Worm (Caenorhabditis elegans) whole organism, early embryonic: Measurements from ENCODE around the gene str-10.

Experiments used
- B0310.2 ChIP-seq: sonication (generic microtip); optimal IDR thresholded peaks from 2 replicates; lab custom pipeline; 2016; ENCODE audit warnings: mild to moderate bottlenecking, missing genetic modification characterization, missing compliant biosample characterization
- F13C5.2 ChIP-seq: sonication (generic microtip); optimal IDR thresholded peaks from 2 replicates; lab custom pipeline; 2017; ENCODE audit warnings: mild to moderate bottlenecking, missing genetic modification characterization, inconsistent platforms, missing compliant biosample characterization
- aly-1 ChIP-seq: sonication (generic microtip); optimal IDR thresholded peaks from 2 replicates; lab custom pipeline; 2016; ENCODE audit warnings: missing genetic modification characterization, missing compliant biosample characterization
- ama-1 ChIP-seq: fragments of 150-350 bp; optimal IDR thresholded peaks from 2 replicates; lab custom pipeline; 2014
- ceh-13 ChIP-seq: fragments of 200-800 bp; sonication (Bioruptor generic); optimal IDR thresholded peaks from 2 replicates; lab custom pipeline; 2018; ENCODE audit warnings: mild to moderate bottlenecking, missing genetic modification characterization, missing compliant biosample characterization
- ceh-36 ChIP-seq: sonication (generic microtip); optimal IDR thresholded peaks from 2 replicates; lab custom pipeline; 2016; ENCODE audit warnings: missing genetic modification characterization, inconsistent platforms, missing compliant biosample characterization
- ets-7 ChIP-seq: sonication (generic microtip); optimal IDR thresholded peaks from 2 replicates; lab custom pipeline; 2016; ENCODE audit warnings: missing genotype, missing genetic modification characterization, missing compliant biosample characterization
- flt-1 ChIP-seq: fragments of 200-800 bp; sonication (Bioruptor generic); IDR thresholded peaks from 2 replicates; pipeline ENCODE4 v1.3.6; 2022; ENCODE audit warnings: missing genetic modification characterization, missing compliant biosample characterization
- hmbx-1 ChIP-seq: sonication (generic microtip); optimal IDR thresholded peaks from 2 replicates; lab custom pipeline; 2016; ENCODE audit warnings: mild to moderate bottlenecking, missing genetic modification characterization, missing compliant biosample characterization
- hmg-4 ChIP-seq: fragments of 200-800 bp; sonication (Bioruptor generic); optimal IDR thresholded peaks from 2 replicates; lab custom pipeline; 2018; ENCODE audit warnings: mild to moderate bottlenecking, missing genetic modification characterization, missing compliant biosample characterization
- hnd-1 ChIP-seq: sonication (generic microtip); optimal IDR thresholded peaks from 2 replicates; lab custom pipeline; 2016; ENCODE audit warnings: missing genetic modification characterization, missing compliant biosample characterization
- pes-1 ChIP-seq: fragments of 200-800 bp; sonication (Bioruptor generic); IDR thresholded peaks from 2 replicates; pipeline ENCODE4 v1.3.6; 2022; ENCODE audit warnings: missing genetic modification reagents, missing genetic modification characterization, missing compliant biosample characterization
- scrt-1 ChIP-seq: fragments of 200-800 bp; sonication (Bioruptor generic); IDR thresholded peaks from 2 replicates; pipeline ENCODE4 v1.3.6; 2022; ENCODE audit warnings: missing genetic modification characterization, missing compliant biosample characterization
- sea-1 ChIP-seq: fragments of 200-800 bp; sonication (Bioruptor generic); conservative IDR thresholded peaks from 2 replicates; pipeline ENCODE4 v1.3.6; 2022; ENCODE audit warnings: missing genetic modification characterization, missing compliant biosample characterization
- tbx-11 ChIP-seq: fragments of 200-800 bp; sonication (Bioruptor generic); IDR thresholded peaks from 2 replicates; pipeline ENCODE4 v1.3.6; 2022; ENCODE audit warnings: missing genetic modification characterization, missing compliant biosample characterization
- tbx-37 ChIP-seq: fragments of 200-800 bp; sonication (Bioruptor generic); conservative IDR thresholded peaks from 2 replicates; pipeline ENCODE4 v1.3.6; 2022; ENCODE audit warnings: missing genetic modification reagents, missing genetic modification characterization, missing compliant biosample characterization
- tra-4 ChIP-seq: sonication (generic microtip); optimal IDR thresholded peaks from 2 replicates; lab custom pipeline; 2017; ENCODE audit warnings: missing genetic modification characterization, missing compliant biosample characterization

str-10 gene

DNA sequence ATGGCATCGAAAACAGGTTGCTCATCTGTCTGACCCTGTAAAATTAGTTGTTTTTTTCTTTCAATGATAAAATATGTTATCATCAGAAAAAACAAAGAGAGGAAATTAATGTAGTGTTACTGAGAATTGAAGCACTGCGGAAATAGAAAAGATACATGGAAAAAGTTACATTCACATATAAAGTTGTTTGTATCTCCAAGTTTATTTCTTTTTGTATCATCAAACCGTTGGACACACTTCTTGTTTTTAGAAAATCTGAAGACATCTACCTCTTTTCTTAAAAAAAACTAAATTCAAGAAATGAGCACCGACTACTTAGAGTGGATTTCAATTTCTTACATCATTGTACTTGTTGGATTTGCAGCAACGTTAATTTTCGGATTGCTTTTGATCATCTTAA lies at the start of gene str-10:
str-10 (plus strand) TSS at position 301 of the 400 bp plus-strand sequence.
- TF ChIP-seq B0310.2 (no peak), flt-1 (GFP tag; lab: Robert Waterston, UW) (no peak), hmbx-1 (no peak), pes-1 (no peak), tbx-11 (no peak), hnd-1 (no peak), ama-1 (lab: Kevin White, UChicago) (no peak), ceh-36 (tag; lab: Kevin White, UChicago) (no peak), scrt-1 (GFP tag; lab: Robert Waterston, UW) (no peak), ets-7 (tag; lab: Kevin White, UChicago) (no peak), aly-1 (no peak)

DNA sequence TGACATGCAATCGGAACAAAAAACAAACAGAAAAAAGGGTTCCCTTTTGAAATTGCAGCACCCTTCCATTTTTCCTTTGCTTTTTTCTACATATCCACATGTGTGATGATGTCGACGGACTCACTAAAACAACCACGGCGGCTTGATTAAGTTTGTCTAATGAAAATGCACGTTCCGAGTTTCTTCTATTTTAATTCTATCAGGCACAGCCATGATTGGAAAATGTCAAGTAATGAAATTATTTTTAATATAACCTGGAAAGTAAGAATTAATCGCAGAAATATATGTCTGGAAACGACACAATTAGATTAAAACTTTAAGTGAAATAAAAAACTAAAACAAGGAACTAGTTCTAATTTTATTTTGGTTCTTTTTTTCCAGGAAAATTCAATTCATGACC lies 48.6 kb upstream of the str-10 start:
- TF ChIP-seq hmbx-1 (no peak), sea-1 (GFP tag; lab: Robert Waterston, UW) (no peak), aly-1 (no peak), pes-1 (no peak), F13C5.2 (no peak), ceh-36 (tag; lab: Kevin White, UChicago) (no peak), tra-4 (tag; lab: Kevin White, UChicago) (no peak), B0310.2 (no peak), tbx-37 (GFP tag; lab: Robert Waterston, UW) (no peak), tbx-11 (no peak), ceh-13 (GFP tag; lab: Kevin White, UChicago) (no peak), scrt-1 (GFP tag; lab: Robert Waterston, UW) (no peak), hmg-4 (GFP tag; lab: Kevin White, UChicago) (no peak), flt-1 (GFP tag; lab: Robert Waterston, UW) (no peak), ets-7 (tag; lab: Kevin White, UChicago) (no peak), ama-1 (lab: Kevin White, UChicago) (no peak), hnd-1 (no peak)

DNA sequence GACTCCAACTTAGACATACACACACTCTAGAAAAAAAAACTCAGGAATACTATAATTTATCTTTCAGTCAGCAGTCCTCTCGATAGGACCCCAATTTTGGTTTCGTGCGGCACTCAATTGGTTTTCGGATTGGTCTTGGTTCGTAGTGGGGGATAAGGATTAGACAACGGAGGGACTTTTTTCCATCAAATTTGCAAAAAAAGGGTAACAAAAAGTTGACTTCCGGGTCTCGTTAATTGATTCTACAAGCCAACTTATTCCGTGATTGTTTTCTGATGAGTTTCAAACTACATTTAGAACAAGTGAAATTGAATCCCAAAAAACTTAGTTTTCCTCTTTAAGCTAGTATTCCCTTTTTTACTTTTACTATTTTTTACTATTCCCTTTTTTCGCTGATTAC lies 48.1 kb upstream of the str-10 start:
- TF ChIP-seq hmbx-1 = no peak
- no peak for TF ChIP-seq ama-1 (lab: Kevin White, UChicago)
- TF ChIP-seq ceh-36 (tag; lab: Kevin White, UChicago) = no peak
- no peak for TF ChIP-seq B0310.2
- no peak for TF ChIP-seq hnd-1
- no peak for TF ChIP-seq hmg-4 (GFP tag; lab: Kevin White, UChicago)
- no peak for TF ChIP-seq aly-1
- TF ChIP-seq F13C5.2 = no peak
- no peak for TF ChIP-seq tra-4 (tag; lab: Kevin White, UChicago)
- no peak for TF ChIP-seq sea-1 (GFP tag; lab: Robert Waterston, UW)
- no peak for TF ChIP-seq flt-1 (GFP tag; lab: Robert Waterston, UW)

DNA sequence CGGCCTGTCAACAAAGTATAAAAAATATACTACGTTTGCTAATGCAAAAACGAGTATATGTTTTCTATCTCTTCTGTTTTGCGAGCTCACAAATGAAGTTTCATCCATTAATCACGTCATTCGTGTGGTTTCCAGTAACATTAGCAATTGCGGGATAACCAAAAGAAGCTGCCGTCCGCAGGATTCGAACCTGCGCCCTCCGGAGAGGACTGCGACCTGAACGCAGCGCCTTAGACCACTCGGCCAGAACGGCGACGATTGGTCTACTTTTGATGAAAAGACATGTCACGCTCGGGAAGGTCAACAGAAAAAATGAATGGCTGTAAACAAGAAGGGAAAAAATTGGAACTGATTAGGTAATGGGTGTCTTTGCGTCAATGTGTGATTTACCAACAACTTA lies 43.6 kb upstream of the str-10 start:
- TF ChIP-seq flt-1 (GFP tag; lab: Robert Waterston, UW) (no peak), hnd-1 (no peak), aly-1 (no peak), hmbx-1 (no peak), F13C5.2 (no peak), ets-7 (tag; lab: Kevin White, UChicago) (no peak), pes-1 (no peak), B0310.2 (no peak), scrt-1 (GFP tag; lab: Robert Waterston, UW) (no peak), sea-1 (GFP tag; lab: Robert Waterston, UW) (no peak), ceh-36 (tag; lab: Kevin White, UChicago) (no peak), tbx-37 (GFP tag; lab: Robert Waterston, UW) (no peak), tbx-11 (no peak), ceh-13 (GFP tag; lab: Kevin White, UChicago) (no peak), hmg-4 (GFP tag; lab: Kevin White, UChicago) (no peak), tra-4 (tag; lab: Kevin White, UChicago) (no peak), ama-1 (lab: Kevin White, UChicago) (no peak)

DNA sequence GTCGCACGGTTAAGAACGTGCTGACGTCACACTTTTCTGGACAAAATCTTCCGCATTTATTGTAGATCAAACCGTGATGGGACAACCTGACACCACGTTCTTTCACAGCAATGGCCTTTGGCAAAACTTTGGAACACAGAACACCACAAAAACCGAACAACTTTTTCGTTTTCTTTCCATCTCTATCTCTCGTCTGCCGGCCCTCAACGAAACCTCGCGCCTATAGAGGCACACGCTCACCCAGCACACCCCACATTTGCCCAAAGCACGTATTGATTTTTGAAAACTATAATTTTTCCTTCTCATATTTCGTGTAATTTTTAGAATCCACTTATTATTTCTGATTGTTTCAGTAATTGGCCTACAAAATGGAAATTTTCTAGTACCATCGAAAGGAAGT lies 40.6 kb upstream of the str-10 start:
- TF ChIP-seq tra-4 (tag; lab: Kevin White, UChicago) (no peak), pes-1 (no peak), aly-1 (no peak), ceh-36 (tag; lab: Kevin White, UChicago) (no peak), hmg-4 (GFP tag; lab: Kevin White, UChicago) (no peak), B0310.2 (no peak), F13C5.2 (no peak), ceh-13 (GFP tag; lab: Kevin White, UChicago) (no peak), tbx-11 (no peak), ets-7 (tag; lab: Kevin White, UChicago) (no peak), tbx-37 (GFP tag; lab: Robert Waterston, UW) (no peak), hnd-1 (no peak), flt-1 (GFP tag; lab: Robert Waterston, UW) (no peak), ama-1 (lab: Kevin White, UChicago) (no peak), scrt-1 (GFP tag; lab: Robert Waterston, UW) (no peak), hmbx-1 (no peak), sea-1 (GFP tag; lab: Robert Waterston, UW) (no peak)

DNA sequence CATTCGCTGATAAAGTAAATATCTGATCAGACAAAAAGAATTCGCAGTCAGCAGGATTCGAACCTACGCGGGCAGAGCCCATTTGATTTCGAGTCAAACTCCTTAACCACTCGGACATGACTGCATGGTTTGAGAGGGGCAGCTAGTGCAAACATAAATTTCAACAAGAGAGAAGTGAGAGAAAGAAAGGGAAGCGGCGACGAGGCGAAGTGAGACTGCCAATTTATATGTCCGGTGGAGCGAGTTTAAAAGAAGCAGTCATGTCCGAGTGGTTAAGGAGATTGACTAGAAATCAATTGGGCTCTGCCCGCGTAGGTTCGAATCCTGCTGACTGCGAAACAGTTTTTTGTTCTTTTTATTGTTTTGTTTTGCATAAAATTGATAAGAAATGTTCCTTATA lies 36.1 kb upstream of the str-10 start:
- TF ChIP-seq hnd-1 = peak; percentile 85
- peak; percentile 95 for TF ChIP-seq scrt-1 (GFP tag; lab: Robert Waterston, UW)
- peak; percentile 96 for TF ChIP-seq hmg-4 (GFP tag; lab: Kevin White, UChicago)
- TF ChIP-seq pes-1 = peak; percentile 94
- peak; percentile 53 for TF ChIP-seq hmbx-1
- peak; percentile 91 for TF ChIP-seq ets-7 (tag; lab: Kevin White, UChicago)
- peak; percentile 93 for TF ChIP-seq aly-1
- TF ChIP-seq tbx-37 (GFP tag; lab: Robert Waterston, UW) = peak; percentile 95
- peak; percentile 88 for TF ChIP-seq flt-1 (GFP tag; lab: Robert Waterston, UW)
- TF ChIP-seq ceh-13 (GFP tag; lab: Kevin White, UChicago) = peak; percentile 81
- peak; percentile 94 for TF ChIP-seq sea-1 (GFP tag; lab: Robert Waterston, UW)
- TF ChIP-seq ceh-36 (tag; lab: Kevin White, UChicago) = peak; percentile 93
- peak; percentile 96 for TF ChIP-seq F13C5.2
- TF ChIP-seq tbx-11 = peak; percentile 95
- peak; percentile 84 for TF ChIP-seq B0310.2

DNA sequence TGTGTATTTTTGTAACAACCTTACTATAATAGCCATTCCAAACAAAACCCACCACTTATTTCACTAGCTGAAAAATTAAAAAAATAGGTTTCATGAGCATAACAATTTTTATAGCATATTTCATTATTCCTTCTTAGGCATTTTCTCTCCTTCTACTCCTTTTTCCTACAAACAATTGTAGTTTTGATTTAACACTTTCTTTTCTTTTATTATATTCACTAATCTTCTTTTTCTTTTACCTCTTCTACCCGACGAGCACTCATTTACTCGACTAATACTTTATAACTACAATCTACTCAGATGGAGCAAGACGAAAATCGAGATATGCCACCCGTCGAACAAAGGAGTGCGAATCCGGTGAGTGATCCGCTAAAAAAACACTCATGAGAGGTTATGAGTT lies 34.2 kb upstream of the str-10 start, which contains the start of gene C53C7.3:
C53C7.3 (plus strand) TSS at position 301 of the 400 bp plus-strand sequence.
- TF ChIP-seq flt-1 (GFP tag; lab: Robert Waterston, UW) (no peak), ets-7 (tag; lab: Kevin White, UChicago) (no peak), pes-1 (no peak), aly-1 (no peak), hmbx-1 (no peak), F13C5.2 (no peak), ceh-36 (tag; lab: Kevin White, UChicago) (no peak), scrt-1 (GFP tag; lab: Robert Waterston, UW) (no peak), tbx-11 (no peak), tra-4 (tag; lab: Kevin White, UChicago) (no peak), tbx-37 (GFP tag; lab: Robert Waterston, UW) (no peak), ama-1 (lab: Kevin White, UChicago) (no peak), hnd-1 (no peak), B0310.2 (no peak), ceh-13 (GFP tag; lab: Kevin White, UChicago) (no peak), sea-1 (GFP tag; lab: Robert Waterston, UW) (no peak)
